Fruit fly (Drosophila melanogaster) whole organism, embryonic: ENCODE results near the gene CG11560.

Experiments
- Aef1 ChIP-seq: fragments of 200-800 bp; sonication (Bioruptor generic); IDR thresholded peaks from 3 replicates; pipeline ENCODE4 v1.3.6; 2022; ENCODE audit warnings: missing biosample characterization, missing genetic modification characterization
- C15 ChIP-seq: fragments of 200-800 bp; sonication (Bioruptor generic); IDR thresholded peaks from 3 replicates; pipeline ENCODE4 v1.3.6; 2022; ENCODE audit warnings: missing biosample characterization, missing genetic modification characterization
- CG10267 ChIP-seq: fragments of 200-800 bp; sonication (Bioruptor generic); optimal IDR thresholded peaks from 2 replicates; lab custom pipeline; 2018; ENCODE audit warnings: missing biosample characterization, mild to moderate bottlenecking, missing genetic modification characterization, moderate library complexity
- CG13296 ChIP-seq: fragments of 200-800 bp; sonication (Bioruptor generic); optimal IDR thresholded peaks from 3 replicates; lab custom pipeline; 2018; ENCODE audit warnings: missing biosample characterization, mild to moderate bottlenecking, missing genetic modification characterization
- CG17186 ChIP-seq: fragments of 200-800 bp; sonication (Bioruptor generic); optimal IDR thresholded peaks from 3 replicates; lab custom pipeline; 2017; ENCODE audit warnings: missing biosample characterization, missing genetic modification reagents, missing genetic modification characterization
- CG17568 ChIP-seq: fragments of 200-800 bp; sonication (Bioruptor generic); optimal IDR thresholded peaks from 2 replicates; lab custom pipeline; 2018; ENCODE audit warnings: missing biosample characterization, mild to moderate bottlenecking, missing genetic modification characterization, moderate library complexity
- CG1832 ChIP-seq: fragments of 200-800 bp; sonication (Bioruptor generic); optimal IDR thresholded peaks from 2 replicates; lab custom pipeline; 2017; ENCODE audit warnings: missing biosample characterization, mild to moderate bottlenecking, missing genetic modification characterization, inconsistent platforms
- CG18476 ChIP-seq: fragments of 200-800 bp; sonication (Bioruptor generic); optimal IDR thresholded peaks from 2 replicates; lab custom pipeline; 2016; ENCODE audit warnings: missing biosample characterization, mild to moderate bottlenecking, missing genetic modification characterization
- CG3281 ChIP-seq: fragments of 200-800 bp; sonication (Bioruptor generic); optimal IDR thresholded peaks from 3 replicates; lab custom pipeline; 2017; ENCODE audit warnings: missing biosample characterization, mild to moderate bottlenecking, missing genetic modification characterization
- CG3407 ChIP-seq: fragments of 200-800 bp; sonication (Bioruptor generic); optimal IDR thresholded peaks from 2 replicates; lab custom pipeline; 2018; ENCODE audit warnings: missing biosample characterization, mild to moderate bottlenecking, missing genetic modification characterization
- CG3726 ChIP-seq: fragments of 200-800 bp; sonication (Bioruptor generic); IDR thresholded peaks from 3 replicates; pipeline ENCODE4, ENCODE4 v1.3.6; 2022; ENCODE audit warnings: missing biosample characterization, missing genetic modification characterization
- CG4404 ChIP-seq: fragments of 200-800 bp; sonication (Bioruptor generic); IDR thresholded peaks from 2 replicates; pipeline ENCODE4 v1.3.6; 2022; ENCODE audit warnings: missing biosample characterization, missing genetic modification characterization
- CG4617 ChIP-seq: fragments of 200-800 bp; sonication (Bioruptor generic); optimal IDR thresholded peaks from 3 replicates; lab custom pipeline; 2016; ENCODE audit warnings: missing biosample characterization, missing genetic modification characterization, borderline replicate concordance
- CG7372 ChIP-seq: fragments of 200-800 bp; sonication (Bioruptor generic); IDR thresholded peaks from 2 replicates; pipeline ENCODE4 v1.3.6; 2022; ENCODE audit warnings: missing biosample characterization, missing genetic modification characterization
- CG7963 ChIP-seq: fragments of 200-800 bp; sonication (Bioruptor generic); IDR thresholded peaks from 3 replicates; pipeline ENCODE4 v1.3.6; 2022; ENCODE audit warnings: missing biosample characterization, missing genetic modification characterization; ENCODE audit not compliant: partially characterized antibody
- CG7987 ChIP-seq: fragments of 200-800 bp; sonication (Bioruptor generic); optimal IDR thresholded peaks from 2 replicates; lab custom pipeline; 2018; ENCODE audit warnings: missing biosample characterization, mild to moderate bottlenecking, missing genetic modification characterization, moderate library complexity
- CG9817 ChIP-seq: fragments of 200-800 bp; sonication (Bioruptor generic); optimal IDR thresholded peaks from 2 replicates; lab custom pipeline; 2018; ENCODE audit warnings: missing biosample characterization, mild to moderate bottlenecking, missing genetic modification characterization, moderate library complexity
- Chrac-16 ChIP-seq: fragments of 200-800 bp; sonication (Bioruptor generic); optimal IDR thresholded peaks from 3 replicates; lab custom pipeline; 2016; ENCODE audit warnings: missing biosample characterization, missing genetic modification characterization
- D ChIP-seq, 2 experiments: fragments of 200-800 bp in 1 of 2; fragments of >200 bp in 1 of 2; sonication (Bioruptor generic) in 1 of 2; optimal IDR thresholded peaks; 2 replicates in 1 of 2; 3 replicates in 1 of 2; lab custom pipeline; 2017; ENCODE audit warnings: mild to moderate bottlenecking in 1 of 2, missing biosample characterization in 1 of 2, missing genetic modification characterization in 1 of 2, missing genetic modification reagents in 1 of 2
- Fer2 ChIP-seq: fragments of 200-800 bp; sonication (Bioruptor generic); optimal IDR thresholded peaks from 2 replicates; lab custom pipeline; 2018; ENCODE audit warnings: missing biosample characterization, mild to moderate bottlenecking, missing genetic modification characterization, moderate library complexity
- Hmx ChIP-seq: fragments of 200-800 bp; sonication (Bioruptor generic); optimal IDR thresholded peaks from 2 replicates; lab custom pipeline; 2016; ENCODE audit warnings: missing biosample characterization, missing genetic modification characterization
- Jarid2 ChIP-seq: fragments of 200-800 bp; sonication (Bioruptor generic); optimal IDR thresholded peaks from 3 replicates; lab custom pipeline; 2017; ENCODE audit warnings: mild to moderate bottlenecking, missing biosample characterization, missing genetic modification reagents, missing genetic modification characterization
- Med ChIP-seq: fragments of 200-800 bp; sonication (Bioruptor generic); peaks from one replicate; lab custom pipeline; 2016; ENCODE audit warnings: missing biosample characterization, missing genetic modification characterization, mild to moderate bottlenecking, inconsistent platforms, moderate library complexity
- Ptx1 ChIP-seq: fragments of 200-800 bp; sonication (Bioruptor generic); IDR thresholded peaks from 2 replicates; pipeline ENCODE4 v1.3.6; 2022; ENCODE audit warnings: missing biosample characterization, missing genetic modification characterization
- Sry-β ChIP-seq: fragments of 200-800 bp; sonication (Bioruptor generic); optimal IDR thresholded peaks from 2 replicates; lab custom pipeline; 2018; ENCODE audit warnings: missing biosample characterization, mild to moderate bottlenecking, missing genetic modification characterization, moderate library complexity
- cg ChIP-seq: fragments of 200-800 bp; sonication (Bioruptor generic); optimal IDR thresholded peaks from 3 replicates; lab custom pipeline; 2019; ENCODE audit warnings: missing biosample characterization, mild to moderate bottlenecking, missing genetic modification characterization, moderate library complexity
- chm ChIP-seq: fragments of 200-800 bp; sonication (Bioruptor generic); IDR thresholded peaks from 2 replicates; pipeline ENCODE4 v1.3.6; 2022; ENCODE audit warnings: missing biosample characterization, missing genetic modification characterization
- crol ChIP-seq: fragments of 200-800 bp; sonication (Bioruptor generic); IDR thresholded peaks from 2 replicates; pipeline ENCODE4 v1.3.6; 2022; ENCODE audit warnings: missing biosample characterization, missing genetic modification characterization
- da ChIP-seq: fragments of 200-800 bp; sonication (Bioruptor generic); optimal IDR thresholded peaks from 2 replicates; lab custom pipeline; 2016; ENCODE audit warnings: missing biosample characterization, missing genetic modification characterization
- dan ChIP-seq: fragments of 200-800 bp; sonication (Bioruptor generic); IDR thresholded peaks from 2 replicates; pipeline ENCODE4 v1.3.6; 2022; ENCODE audit warnings: missing biosample characterization, missing genetic modification characterization
- dimm ChIP-seq: fragments of 200-800 bp; sonication (Bioruptor generic); IDR thresholded peaks from 2 replicates; pipeline ENCODE4 v1.3.6; 2022; ENCODE audit warnings: missing biosample characterization, missing genetic modification characterization
- dm ChIP-seq: fragments of 200-800 bp; sonication (Bioruptor generic); optimal IDR thresholded peaks from 3 replicates; lab custom pipeline; 2016; ENCODE audit warnings: missing biosample characterization, missing genetic modification characterization
- dysf ChIP-seq: fragments of 200-800 bp; sonication (Bioruptor generic); IDR thresholded peaks from 3 replicates; pipeline ENCODE4 v1.3.6; 2022; ENCODE audit warnings: missing biosample characterization, missing genetic modification characterization
- esg ChIP-seq: fragments of 200-800 bp; sonication (Bioruptor generic); conservative IDR thresholded peaks from 2 replicates; pipeline ENCODE4 v1.3.6; 2022; ENCODE audit warnings: missing biosample characterization, missing genetic modification characterization
- eve ChIP-seq, 2 experiments: fragments of >200 bp; optimal IDR thresholded peaks; 2 replicates each; lab custom pipeline; 2017; ENCODE audit warnings: missing biosample characterization in 2 of 2, missing genetic modification characterization in 2 of 2
- ewg ChIP-seq: fragments of 200-800 bp; sonication (Bioruptor generic); optimal IDR thresholded peaks from 3 replicates; lab custom pipeline; 2017; ENCODE audit warnings: mild to moderate bottlenecking, missing biosample characterization, missing genetic modification reagents, missing genetic modification characterization
- exex ChIP-seq: fragments of 200-800 bp; sonication (Bioruptor generic); optimal IDR thresholded peaks from 4 replicates; lab custom pipeline; 2018; ENCODE audit warnings: missing biosample characterization, mild to moderate bottlenecking, missing genetic modification characterization, moderate library complexity
- ftz-f1 ChIP-seq: fragments of 200-800 bp; sonication (Bioruptor generic); optimal IDR thresholded peaks from 2 replicates; lab custom pipeline; 2016; ENCODE audit warnings: missing biosample characterization, missing genetic modification characterization
- grn ChIP-seq: fragments of 200-800 bp; sonication (Bioruptor generic); optimal IDR thresholded peaks from 3 replicates; lab custom pipeline; 2017; ENCODE audit warnings: missing biosample characterization, missing genetic modification characterization
- gro ChIP-seq: fragments of 200-800 bp; sonication (Bioruptor generic); optimal IDR thresholded peaks from 2 replicates; lab custom pipeline; 2016; ENCODE audit warnings: missing biosample characterization, missing genetic modification characterization
- gsb-n ChIP-seq: fragments of 200-800 bp; sonication (Bioruptor generic); optimal IDR thresholded peaks from 3 replicates; lab custom pipeline; 2018; ENCODE audit warnings: missing biosample characterization, mild to moderate bottlenecking, missing genetic modification characterization
- knrl ChIP-seq: fragments of 200-800 bp; sonication (Bioruptor generic); IDR thresholded peaks from 3 replicates; pipeline ENCODE4 v1.3.6; 2022; ENCODE audit warnings: missing biosample characterization, missing genetic modification characterization; ENCODE audit not compliant: partially characterized antibody
- lilli ChIP-seq: fragments of 200-800 bp; sonication (Bioruptor generic); optimal IDR thresholded peaks from 3 replicates; lab custom pipeline; 2016; ENCODE audit warnings: missing biosample characterization, missing genetic modification characterization
- pfk ChIP-seq: fragments of 200-800 bp; sonication (Bioruptor generic); optimal IDR thresholded peaks from 2 replicates; lab custom pipeline; 2018; ENCODE audit warnings: missing biosample characterization, mild to moderate bottlenecking, missing genetic modification characterization, moderate library complexity
- row ChIP-seq: fragments of 200-800 bp; sonication (Bioruptor generic); IDR thresholded peaks from 3 replicates; pipeline ENCODE4 v1.3.6; 2022; ENCODE audit warnings: missing biosample characterization, missing genetic modification characterization
- sug ChIP-seq: fragments of 200-800 bp; optimal IDR thresholded peaks from 2 replicates; lab custom pipeline; 2019; ENCODE audit warnings: missing biosample characterization, mild to moderate bottlenecking, missing genetic modification characterization, moderate library complexity

The CG11560 gene

dm6 chr3L:12077348-12077747 is 42.5 kb upstream of the CG11560 start (continued):
- TF ChIP-seq CG3726 (GFP tag; lab: Robert Waterston, UW) (peak; percentile 58; the same call in 1 of the 3 replicates), Chrac-16 (GFP tag; lab: Kevin White, UChicago) (peak; percentile 61), dm (GFP tag; lab: Kevin White, UChicago) (no peak), CG7963 (no peak), CG17186 (no peak), dimm (GFP tag; lab: Robert Waterston, UW) (no peak), pfk (GFP tag; lab: Kevin White, UChicago) (no peak), crol (GFP tag; lab: Robert Waterston, UW) (no peak), Aef1 (GFP tag; lab: Robert Waterston, UW) (no peak), CG7372 (no peak), CG3281 (GFP tag; lab: Kevin White, UChicago) (peak; percentile 10), CG10267 (peak; percentile 75), dysf (GFP tag; lab: Robert Waterston, UW) (peak; percentile 33; the same call in 1 of the 3 replicates), row (peak; percentile 77), ftz-f1 (GFP tag; lab: Kevin White, UChicago) (no peak), CG9817 (tag; lab: Kevin White, UChicago) (no peak), knrl (no peak), CG18476 (GFP tag; lab: Kevin White, UChicago) (peak; percentile 32), Ptx1 (GFP tag; lab: Robert Waterston, UW) (peak; percentile 69), Jarid2 (GFP tag; lab: Kevin White, UChicago) (no peak), CG4617 (GFP tag; lab: Kevin White, UChicago) (no peak), CG1832 (GFP tag; lab: Kevin White, UChicago) (no peak), CG4404 (GFP tag; lab: Robert Waterston, UW) (peak; percentile 78), CG3407 (GFP tag; lab: Kevin White, UChicago) (peak; percentile 48), CG17568 (GFP tag; lab: Kevin White, UChicago) (peak; percentile 17), ewg (GFP tag; lab: Kevin White, UChicago) (peak; percentile 30), da (GFP tag; lab: Kevin White, UChicago) (peak; percentile 16), dan (GFP tag; lab: Robert Waterston, UW) (no peak), esg (GFP tag; lab: Robert Waterston, UW) (peak; percentile 60; the same call in 1 of the 2 replicates), D (optimal IDR thresholded peaks at IDR 0.05; lab: Kevin White, UChicago) (no peak), D (GFP tag; optimal IDR thresholded peaks at IDR 0.05; lab: Kevin White, UChicago) (peak; percentile 66), C15 (no peak; the same call in 2 of the 3 replicates), chm (GFP tag; lab: Robert Waterston, UW) (peak; percentile 51; the same call in 1 of the 2 replicates), gsb-n (tag; lab: Kevin White, UChicago) (peak; percentile 60), eve (GFP tag; optimal IDR thresholded peaks at IDR 0.05; lab: Kevin White, UChicago) (peak in 1 of 2 experiments; percentile 67), CG13296 (GFP tag; lab: Kevin White, UChicago) (no peak), Fer2 (tag; lab: Kevin White, UChicago) (no peak), cg (GFP tag; lab: Kevin White, UChicago) (no peak)

dm6 chr3L:12077953-12078352 is 41.9 kb upstream of the CG11560 start:
- TF ChIP-seq Med (GFP tag; lab: Kevin White, UChicago) (no peak), gro (GFP tag; lab: Kevin White, UChicago) (no peak), sug (tag; lab: Kevin White, UChicago) (peak; percentile 68), grn (GFP tag; lab: Kevin White, UChicago) (peak; percentile 32), Sry-β (no peak), CG7987 (no peak), Hmx (GFP tag; lab: Kevin White, UChicago) (no peak), exex (peak; percentile 53), lilli (GFP tag; lab: Kevin White, UChicago) (no peak)
